Worm (Caenorhabditis elegans): ENCODE measurements around the gene F42A9.8.

DNA sequence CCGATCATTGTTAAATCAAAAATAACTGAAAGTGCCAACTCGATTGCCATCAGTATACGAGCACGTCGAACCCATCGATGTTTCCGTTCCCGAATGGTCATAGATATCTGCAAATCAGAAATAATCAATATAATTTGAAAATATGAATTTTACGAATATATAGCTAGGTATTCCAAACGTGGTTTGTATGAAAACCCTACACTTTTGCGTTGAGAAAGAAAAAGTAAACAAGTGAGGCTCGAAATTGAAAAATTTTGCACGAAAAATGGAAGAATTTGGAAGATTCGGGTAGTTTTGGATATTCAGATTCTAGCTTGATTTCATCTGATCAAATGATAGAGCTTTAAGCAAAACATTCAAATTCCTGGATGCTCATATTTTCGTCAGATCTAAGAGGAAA, 20.2 kb upstream of the F42A9.8 start, which contains the start of gene F42A9.9:
- TF ChIP-seq ceh-27 (GFP tag; optimal IDR thresholded peaks at IDR 0.05) (no peak), F33H1.4 (GFP tag; IDR thresholded peaks at IDR 0.05) (no peak), B0261.1 (tag; optimal IDR thresholded peaks at IDR 0.05) (no peak), him-1 (tag; optimal IDR thresholded peaks at IDR 0.05) (no peak), F37B4.10 (GFP tag; IDR thresholded peaks at IDR 0.05) (no peak), sea-2 (GFP tag; IDR thresholded peaks at IDR 0.05) (no peak), xnd-1 (tag; optimal IDR thresholded peaks at IDR 0.05) (no peak), C17E4.6 (GFP tag; IDR thresholded peaks at IDR 0.05) (no peak), madf-10 (tag; optimal IDR thresholded peaks at IDR 0.05) (no peak)
